Worm (Caenorhabditis elegans) whole organism, midembryonic: Measurements from ENCODE around the gene F16G10.5.

Experiments
- T22C8.4 ChIP-seq: fragments of 200-800 bp; sonication (Bioruptor generic); IDR thresholded peaks from 2 replicates; pipeline ENCODE4 v1.3.6; 2022; ENCODE audit warnings: missing genetic modification characterization, missing compliant biosample characterization
- cog-1 ChIP-seq: sonication (generic microtip); optimal IDR thresholded peaks from 2 replicates; lab custom pipeline; 2016; ENCODE audit warnings: missing genetic modification characterization, missing compliant biosample characterization
- flt-1 ChIP-seq: fragments of 200-800 bp; sonication (Bioruptor generic); IDR thresholded peaks from 2 replicates; pipeline ENCODE4 v1.3.6; 2022; ENCODE audit warnings: missing genetic modification characterization, missing compliant biosample characterization
- klf-2 ChIP-seq: fragments of 200-800 bp; sonication (Bioruptor generic); conservative IDR thresholded peaks from 2 replicates; pipeline ENCODE4 v1.3.6; 2022; ENCODE audit warnings: missing genetic modification reagents, missing genetic modification characterization, missing compliant biosample characterization
- med-1 ChIP-seq: sonication (generic microtip); optimal IDR thresholded peaks from 2 replicates; lab custom pipeline; 2017; ENCODE audit warnings: missing genetic modification characterization, mild to moderate bottlenecking, missing compliant biosample characterization, antibody characterized with exemption, missing genetic modification reagents; ENCODE audit not compliant: insufficient read depth
- tab-1 ChIP-seq: fragments of 200-800 bp; sonication (Bioruptor generic); IDR thresholded peaks from 2 replicates; pipeline ENCODE4 v1.3.6; 2022; ENCODE audit warnings: missing genetic modification characterization, missing compliant biosample characterization
- ztf-23 ChIP-seq: fragments of 200-800 bp; sonication (Bioruptor generic); IDR thresholded peaks from 2 replicates; pipeline ENCODE4 v1.3.6; 2022; ENCODE audit warnings: missing genetic modification reagents, missing genetic modification characterization, missing compliant biosample characterization

DNA sequence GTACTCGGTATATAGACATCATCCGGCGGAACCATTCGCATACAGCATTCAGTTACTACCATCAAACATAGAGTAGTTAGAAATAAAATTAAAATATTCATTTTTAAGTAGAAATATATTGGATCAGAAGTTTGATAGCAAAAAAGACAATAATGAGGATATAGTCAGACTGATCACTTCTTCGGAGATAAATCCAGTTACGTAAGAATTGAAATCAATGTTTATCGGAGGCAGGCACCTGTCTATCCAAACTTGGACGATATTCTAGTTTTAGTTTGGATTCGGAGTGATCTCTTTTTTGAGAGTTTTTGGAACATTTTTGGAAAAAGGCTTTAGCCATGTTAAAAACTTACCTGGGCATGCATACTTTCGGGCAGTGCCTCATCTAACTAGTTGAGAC is 16.2 kb downstream of the F16G10.5 start, which contains the start of gene F16G10.8:
- no peak for TF ChIP-seq flt-1 (GFP tag; lab: Robert Waterston, UW)
- TF ChIP-seq T22C8.4: no peak
- TF ChIP-seq ztf-23 (GFP tag; lab: Robert Waterston, UW): no peak
- no peak for TF ChIP-seq tab-1 (GFP tag; lab: Robert Waterston, UW)
- no peak for TF ChIP-seq cog-1 (tag; lab: Kevin White, UChicago)
- TF ChIP-seq klf-2: no peak
- TF ChIP-seq med-1 (GFP tag; lab: Kevin White, UChicago): no peak
